Worm (Caenorhabditis elegans): ENCODE results near the gene ZK105.1.

ZK105.1 gene

ce11 chrV:7741918-7742317 is 28.1 kb downstream of the ZK105.1 start:
- TF ChIP-seq gei-17 (GFP tag; optimal IDR thresholded peaks at IDR 0.05) = no peak
- no peak for TF ChIP-seq ztf-18 (tag; optimal IDR thresholded peaks at IDR 0.05)
- no peak for TF ChIP-seq madf-8 (GFP tag; conservative IDR thresholded peaks at IDR 0.05)
- no peak for TF ChIP-seq madf-10 (tag; optimal IDR thresholded peaks at IDR 0.05)
- TF ChIP-seq efl-1 (GFP tag; optimal IDR thresholded peaks at IDR 0.05) = no peak
- no peak for TF ChIP-seq rpc-1 (optimal IDR thresholded peaks at IDR 0.05)
- TF ChIP-seq rpc-1 (tag; optimal IDR thresholded peaks at IDR 0.05) = no peak
- no peak for TF ChIP-seq nfyb-1 (GFP tag; IDR thresholded peaks at IDR 0.05)
- TF ChIP-seq Y53F4B.3 (GFP tag; IDR thresholded peaks at IDR 0.05) = no peak
- no peak for TF ChIP-seq unc-130 (GFP tag; optimal IDR thresholded peaks at IDR 0.05)
- TF ChIP-seq tlf-1 (GFP tag; optimal IDR thresholded peaks at IDR 0.05) = no peak
- no peak for TF ChIP-seq C17E4.6 (GFP tag; IDR thresholded peaks at IDR 0.05)
- no peak for TF ChIP-seq F55B11.4 (tag; optimal IDR thresholded peaks at IDR 0.05; ENCODE audit: borderline replicate concordance, insufficient read depth)
- no peak for TF ChIP-seq egl-18 (GFP tag; IDR thresholded peaks at IDR 0.05)
- no peak for TF ChIP-seq him-1 (tag; optimal IDR thresholded peaks at IDR 0.05)
- TF ChIP-seq Y95B8A.8 (GFP tag; IDR thresholded peaks at IDR 0.05) = no peak
- no peak for TF ChIP-seq lin-54 (GFP tag; optimal IDR thresholded peaks at IDR 0.05)
- TF ChIP-seq rec-8 (tag; optimal IDR thresholded peaks at IDR 0.05) = no peak

DNA sequence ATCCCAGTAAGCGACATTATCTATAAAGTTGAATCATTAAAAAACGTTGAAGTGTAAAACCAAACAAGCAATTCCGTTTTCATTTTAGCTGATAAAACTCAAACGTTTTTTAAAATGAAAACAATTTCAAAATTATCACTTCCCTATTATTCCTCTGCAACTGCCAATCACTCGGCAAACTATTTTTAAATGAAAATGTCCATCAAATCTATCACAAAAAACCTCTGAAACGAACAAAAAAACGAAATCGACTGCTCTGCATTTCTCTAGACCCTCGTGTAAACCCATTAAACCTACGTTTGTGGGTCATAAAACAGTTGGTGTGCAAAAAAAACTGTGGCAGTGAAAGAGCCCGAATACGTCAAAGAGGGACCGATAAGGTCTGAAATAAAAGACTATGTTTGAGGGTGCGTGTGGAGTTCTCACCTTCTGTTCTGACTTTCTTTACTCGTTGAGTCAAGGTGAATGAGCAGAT is 28.7 kb downstream of the ZK105.1 start, which contains the start of gene fbxl-5:
fbxl-5 (plus strand) TSS at position 425 of the 475 bp plus-strand sequence.
- TF ChIP-seq ztf-22 (GFP tag; optimal IDR thresholded peaks at IDR 0.05) (peak; percentile 27), cebp-1 (GFP tag; IDR thresholded peaks at IDR 0.05) (no peak), cebp-1 (tag; optimal IDR thresholded peaks at IDR 0.05) (peak; percentile 36), ztf-25 (GFP tag; IDR thresholded peaks at IDR 0.05) (no peak), nhr-80 (tag; optimal IDR thresholded peaks at IDR 0.05) (peak; percentile 78), let-607 (tag; optimal IDR thresholded peaks at IDR 0.05) (peak; percentile 33 to 60), hmg-1.2 (GFP tag; IDR thresholded peaks at IDR 0.05) (no peak)

- peak; percentile 25 for TF ChIP-seq lin-54 (GFP tag; optimal IDR thresholded peaks at IDR 0.05)
- TF ChIP-seq ZK185.1 (tag; optimal IDR thresholded peaks at IDR 0.05; ENCODE audit: poor library complexity, severe bottlenecking) = peak; percentile 21
- 0 out of 2 replicates have a peak, but pooled peaks have one; percentile 11 for TF ChIP-seq lir-1 (GFP tag; conservative IDR thresholded peaks at IDR 0.05)
- no peak for TF ChIP-seq sdz-38 (tag; optimal IDR thresholded peaks at IDR 0.05)
- TF ChIP-seq nhr-27 (tag; optimal IDR thresholded peaks at IDR 0.05) = no peak
- peak; percentile 35 for TF ChIP-seq lin-40 (tag; optimal IDR thresholded peaks at IDR 0.05)
- TF ChIP-seq nhr-80 (tag; optimal IDR thresholded peaks at IDR 0.05) = peak; percentile 99
- TF ChIP-seq B0336.3 (GFP tag; IDR thresholded peaks at IDR 0.05) = 0 out of 2 replicates have a peak, but pooled peaks have one; percentile 33
- peak; percentile 59 for TF ChIP-seq tbp1 (GFP tag; optimal IDR thresholded peaks at IDR 0.05)
- no peak for TF ChIP-seq hrde-1 (tag; optimal IDR thresholded peaks at IDR 0.05; ENCODE audit: borderline replicate concordance)
- TF ChIP-seq aptf-2 (GFP tag; conservative IDR thresholded peaks at IDR 0.05) = no peak
- TF ChIP-seq snpc-1.1 (tag; optimal IDR thresholded peaks at IDR 0.05; ENCODE audit: insufficient read depth) = no peak
- TF ChIP-seq nfyb-1 (GFP tag; IDR thresholded peaks at IDR 0.05) = peak; percentile 20; the same call in 1 of the 2 replicates
- TF ChIP-seq chd-7 (tag; optimal IDR thresholded peaks at IDR 0.05) = peak; percentile 71
- TF ChIP-seq unc-62 (GFP tag; optimal IDR thresholded peaks at IDR 0.05) = peak; percentile 98
- no peak; the same call in 1 of the 2 replicates for TF ChIP-seq cebp-1 (GFP tag; IDR thresholded peaks at IDR 0.05)
- TF ChIP-seq cebp-1 (tag; optimal IDR thresholded peaks at IDR 0.05) = peak; percentile 68
- peak; percentile 89 to 91 for TF ChIP-seq let-607 (tag; optimal IDR thresholded peaks at IDR 0.05)
- TF ChIP-seq madf-8 (GFP tag; conservative IDR thresholded peaks at IDR 0.05) = no peak
- peak; percentile 72 for TF ChIP-seq atf-7 (tag; optimal IDR thresholded peaks at IDR 0.05)
- TF ChIP-seq egl-44 (GFP tag; IDR thresholded peaks at IDR 0.05) = peak; percentile 70; the same call in 1 of the 2 replicates
- 0 out of 2 replicates have a peak, but pooled peaks have one; percentile 47 for TF ChIP-seq Y53G8AR.9 (GFP tag; conservative IDR thresholded peaks at IDR 0.05)
- TF ChIP-seq Y95B8A.8 (GFP tag; IDR thresholded peaks at IDR 0.05) = no peak
- TF ChIP-seq lin-35 (GFP tag; optimal IDR thresholded peaks at IDR 0.05) = no peak
- TF ChIP-seq nhr-90 (tag; optimal IDR thresholded peaks at IDR 0.05) = peak; percentile 3
- TF ChIP-seq repo-1 (tag; optimal IDR thresholded peaks at IDR 0.05) = peak; percentile 54
- TF ChIP-seq cebp-2 (GFP tag; IDR thresholded peaks at IDR 0.05) = no peak
Observed at ce11 chrV:7744068-7744467, 30.3 kb downstream of the ZK105.1 start.

Measured in whole organism, young adult.